Fruit fly (Drosophila melanogaster): Measurements from ENCODE around the gene CG33290.

The CG33290 gene

DNA sequence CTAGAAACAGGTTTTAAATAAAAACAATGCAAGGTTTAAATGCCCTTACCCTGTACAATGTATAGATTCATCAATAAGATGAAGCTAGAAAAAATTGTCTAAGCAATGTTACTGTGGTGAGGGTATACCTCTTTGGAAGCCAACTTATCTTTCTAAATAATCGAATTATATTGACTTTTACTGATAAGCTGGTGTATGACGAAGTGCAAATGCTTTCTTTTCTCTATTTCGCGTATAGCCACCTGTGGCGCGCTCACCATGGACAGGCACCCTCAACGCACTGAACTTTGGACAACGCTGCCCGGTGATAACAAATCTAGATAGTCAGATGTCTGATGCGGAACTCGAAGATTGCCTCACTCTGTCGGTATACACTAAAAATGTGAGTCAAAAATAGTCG, 40.2 kb upstream of the CG33290 start (continued):
- TF ChIP-seq exex (tag; optimal IDR thresholded peaks at IDR 0.05) (peak; percentile 51), CG18262 (tag; optimal IDR thresholded peaks at IDR 0.05) (peak; percentile 5), Fer1 (GFP tag; optimal IDR thresholded peaks at IDR 0.05) (peak; percentile 2), Eip74EF (GFP tag; optimal IDR thresholded peaks at IDR 0.05) (peak in 1 of 2 experiments; percentile 12), fru (optimal IDR thresholded peaks at IDR 0.05) (no peak), CG3995 (GFP tag; optimal IDR thresholded peaks at IDR 0.05) (no peak), Atf6 (GFP tag; IDR thresholded peaks at IDR 0.05) (0 out of 2 replicates have a peak, but pooled peaks have one; percentile 36), tx (GFP tag; optimal IDR thresholded peaks at IDR 0.05) (no peak), CG14441 (GFP tag; IDR thresholded peaks at IDR 0.05) (peak; percentile 26; the same call in 1 of the 2 replicates), croc (GFP tag; conservative IDR thresholded peaks at IDR 0.05) (no peak), kah (GFP tag; optimal IDR thresholded peaks at IDR 0.05) (no peak), Hmr (GFP tag; optimal IDR thresholded peaks at IDR 0.05) (peak; percentile 36), trh (GFP tag; optimal IDR thresholded peaks at IDR 0.05) (no peak), Sry-δ (GFP tag; optimal IDR thresholded peaks at IDR 0.05) (no peak), CG7839 (tag; optimal IDR thresholded peaks at IDR 0.05) (peak; percentile 27), vvl (GFP tag; IDR thresholded peaks at IDR 0.05) (peak; percentile 62), CG6689 (GFP tag; IDR thresholded peaks at IDR 0.05) (0 out of 2 replicates have a peak, but pooled peaks have one; percentile 25), fd3F (GFP tag; optimal IDR thresholded peaks at IDR 0.05) (peak; percentile 9), CG15479 (GFP tag; optimal IDR thresholded peaks at IDR 0.05) (no peak), bigmax (GFP tag; optimal IDR thresholded peaks at IDR 0.05) (no peak), ci (GFP tag; IDR thresholded peaks at IDR 0.05) (0 out of 3 replicates have a peak, but pooled peaks have one; percentile 40), D19A (tag; optimal IDR thresholded peaks at IDR 0.05) (peak; percentile 81), ind (GFP tag; optimal IDR thresholded peaks at IDR 0.05) (no peak), CHES-1-like (GFP tag; optimal IDR thresholded peaks at IDR 0.05) (no peak), CG10959 (GFP tag; IDR thresholded peaks at IDR 0.05) (no peak), ttk (GFP tag; IDR thresholded peaks at IDR 0.05) (0 out of 2 replicates have a peak, but pooled peaks have one; percentile 15), tup (GFP tag; optimal IDR thresholded peaks at IDR 0.05) (no peak), E2f2 (GFP tag; IDR thresholded peaks at IDR 0.05) (no peak), MBD-R2 (GFP tag; IDR thresholded peaks at IDR 0.05) (no peak), lab (GFP tag; optimal IDR thresholded peaks at IDR 0.05) (peak; percentile 53), hkb (optimal IDR thresholded peaks at IDR 0.05) (no peak), hkb (GFP tag; IDR thresholded peaks at IDR 0.05) (0 out of 2 replicates have a peak, but pooled peaks have one; percentile 50), CG14860 (GFP tag; IDR thresholded peaks at IDR 0.05; ENCODE audit: partially characterized antibody) (no peak), CG4328 (GFP tag; optimal IDR thresholded peaks at IDR 0.05) (no peak), h (optimal IDR thresholded peaks at IDR 0.05) (no peak), emc (GFP tag; optimal IDR thresholded peaks at IDR 0.05) (no peak), CG9215 (GFP tag; IDR thresholded peaks at IDR 0.05) (no peak), pita (GFP tag; optimal IDR thresholded peaks at IDR 0.05) (no peak), Pdp1 (GFP tag; optimal IDR thresholded peaks at IDR 0.05) (peak in 1 of 2 experiments; percentile 18), lmd (GFP tag; IDR thresholded peaks at IDR 0.05) (peak; percentile 38; the same call in 1 of the 2 replicates), dysf (GFP tag; IDR thresholded peaks at IDR 0.05) (peak; percentile 53; the same call in 2 of the 3 replicates), CG12071 (GFP tag; optimal IDR thresholded peaks at IDR 0.05) (peak; percentile 3), Bgb (GFP tag; IDR thresholded peaks at IDR 0.05; ENCODE audit: partially characterized antibody) (no peak), cwo (GFP tag; optimal IDR thresholded peaks at IDR 0.05) (peak; percentile 29), CG32532 (GFP tag; IDR thresholded peaks at IDR 0.05) (peak; percentile 50; the same call in 1 of the 2 replicates), Fer3 (tag; optimal IDR thresholded peaks at IDR 0.05) (peak; percentile 41), CG10979 (tag; optimal IDR thresholded peaks at IDR 0.05) (no peak), unpg (GFP tag; optimal IDR thresholded peaks at IDR 0.05) (peak; percentile 5), psq (GFP tag; optimal IDR thresholded peaks at IDR 0.05) (no peak), CG8765 (GFP tag; IDR thresholded peaks at IDR 0.05) (no peak), corto (GFP tag; optimal IDR thresholded peaks at IDR 0.05) (no peak)

All from whole organism, embryonic.